Worm (Caenorhabditis elegans) whole organism, L4/young adult: ENCODE data around the gene clec-180.

ENCODE experiments used
- W03F9.2 ChIP-seq: fragments of 150-350 bp; optimal IDR thresholded peaks from 2 replicates; lab custom pipeline; 2014; ENCODE audit warnings: missing biosample characterization, missing genetic modification characterization
- dao-5 ChIP-seq: sonication (generic microtip); optimal IDR thresholded peaks from 2 replicates; lab custom pipeline; 2016; ENCODE audit warnings: missing genotype, missing genetic modification characterization, moderate library complexity, missing compliant biosample characterization
- him-1 ChIP-seq: sonication (generic microtip); optimal IDR thresholded peaks from 2 replicates; lab custom pipeline; 2016; ENCODE audit warnings: missing genotype, missing genetic modification reagents, missing genetic modification characterization, missing compliant biosample characterization

clec-180 gene

DNA sequence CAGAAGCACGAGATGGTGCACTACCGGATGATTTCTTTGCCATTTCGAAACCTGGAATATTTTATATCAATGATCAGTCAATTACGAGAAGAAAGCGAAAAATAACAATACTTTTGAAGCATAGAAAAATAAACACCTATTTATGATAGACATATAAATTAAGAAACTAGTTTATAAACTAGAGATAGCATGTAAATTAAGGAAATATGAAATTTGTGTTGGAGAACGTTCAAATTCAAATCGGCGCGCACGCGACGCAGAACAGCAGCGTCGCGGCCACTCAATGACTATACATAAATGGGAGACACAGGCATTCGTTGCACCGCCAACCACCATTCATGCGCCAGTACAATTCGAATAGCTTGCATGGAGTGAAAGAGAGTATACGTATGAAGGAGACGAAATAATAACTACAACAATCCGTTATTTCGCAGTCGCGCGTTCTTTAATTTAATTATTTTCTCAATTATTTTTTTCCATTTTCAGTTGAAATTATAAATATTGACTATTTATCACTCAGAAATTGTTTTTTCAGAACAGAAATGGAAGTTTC is 11.4 kb downstream of the clec-180 start, which contains the start of the genes cec-5 and nol-10:
cec-5 (minus strand) TSS at position 51 of the 553 bp plus-strand sequence.
nol-10 (plus strand) TSS at position 536 of the 553 bp plus-strand sequence.
- TF ChIP-seq dao-5 (no peak), W03F9.2 (tag; lab: Kevin White, UChicago) (peak; percentile 95)

DNA sequence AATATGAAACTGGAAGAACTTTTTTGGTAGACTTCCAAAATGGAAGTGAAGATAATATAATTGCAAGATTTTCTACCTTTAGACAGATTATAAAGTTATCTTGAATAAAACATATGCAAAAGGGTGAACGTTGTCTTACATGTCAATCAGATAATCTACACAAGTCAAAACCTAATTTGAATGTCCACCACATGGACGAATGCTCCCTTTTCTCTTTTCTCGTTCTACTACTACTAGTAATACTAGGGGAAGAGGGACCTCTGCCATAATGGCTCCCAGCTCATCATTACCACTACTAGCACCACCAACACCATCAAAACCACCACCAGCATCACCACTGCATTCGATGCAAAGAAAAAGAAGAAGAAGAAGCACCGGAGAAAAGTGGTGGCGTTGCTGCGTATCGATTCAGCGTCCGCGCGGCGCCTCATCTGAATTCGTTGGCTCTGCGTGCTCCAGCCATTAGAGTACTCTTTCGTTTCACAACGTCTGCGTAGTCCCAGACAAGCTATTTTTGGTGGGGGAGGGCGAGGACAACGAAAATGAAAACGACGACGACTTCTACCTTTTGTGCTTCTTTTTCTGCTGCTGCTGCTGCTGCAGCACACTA is 16.7 kb downstream of the clec-180 start:
- TF ChIP-seq W03F9.2 (tag; lab: Kevin White, UChicago) (no peak), him-1 (peak; percentile 14)

DNA sequence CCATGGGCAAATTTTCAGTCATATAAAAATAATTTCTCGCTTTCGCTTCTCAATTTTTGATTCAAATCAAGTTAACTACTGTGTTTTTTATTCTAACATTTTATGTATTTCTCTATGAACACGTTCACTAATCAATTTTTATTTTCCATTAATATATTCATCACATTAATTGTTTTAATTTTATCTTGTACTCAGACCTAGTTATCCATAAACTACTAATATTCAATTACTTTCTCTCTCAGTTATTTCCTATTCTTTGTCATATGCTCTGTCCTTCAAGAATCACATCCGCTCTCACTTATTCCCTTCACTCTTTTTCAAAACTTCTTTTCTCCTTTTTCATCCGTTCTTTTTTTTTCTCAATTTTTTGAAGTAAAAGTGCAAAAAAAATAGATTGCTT is 18.3 kb downstream of the clec-180 start:
- TF ChIP-seq W03F9.2 (tag; lab: Kevin White, UChicago) (no peak), dao-5 (no peak), him-1 (no peak)

DNA sequence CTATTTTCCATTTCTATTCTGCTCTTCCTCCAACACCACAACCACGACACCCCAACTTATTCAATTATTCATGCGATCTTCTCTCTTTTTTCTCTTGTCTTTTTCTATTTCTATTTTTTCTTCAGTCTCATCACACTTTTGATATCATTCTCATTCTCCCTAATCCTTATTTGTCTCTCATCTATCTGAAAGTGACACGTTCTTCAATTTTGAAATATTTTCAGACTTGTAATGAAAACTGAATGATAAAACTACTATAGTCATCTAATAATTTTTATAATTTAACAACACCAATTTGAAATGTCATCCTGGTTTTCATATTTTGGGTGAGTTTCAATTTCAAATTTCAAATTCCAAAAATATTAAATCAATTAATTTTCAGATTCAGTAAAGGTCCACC is 19.9 kb downstream of the clec-180 start, which contains the start of gene cla-1:
cla-1 (plus strand) TSS at position 301 of the 400 bp plus-strand sequence.
- TF ChIP-seq dao-5 (no peak), W03F9.2 (tag; lab: Kevin White, UChicago) (no peak), him-1 (no peak)

DNA sequence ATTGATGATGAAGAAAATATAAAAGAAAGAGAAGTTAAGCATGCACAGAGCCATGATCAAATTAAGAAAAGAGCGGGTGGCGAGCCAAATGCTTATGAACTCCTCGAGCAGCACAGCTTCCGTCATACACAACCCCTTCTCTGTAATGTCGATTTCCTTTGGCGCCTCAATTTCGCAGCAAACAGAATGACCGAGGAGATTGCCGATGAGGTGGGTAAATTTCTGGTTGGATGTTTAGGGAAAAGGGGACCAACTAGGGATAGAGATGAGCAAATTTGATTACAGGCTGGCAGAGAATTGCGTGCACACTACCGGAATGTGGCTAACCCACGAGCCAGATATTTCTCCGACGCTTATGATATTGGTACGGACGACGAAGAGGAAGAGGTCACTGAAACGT is 36.7 kb downstream of the clec-180 start:
- TF ChIP-seq him-1 (no peak), dao-5 (no peak), W03F9.2 (tag; lab: Kevin White, UChicago) (no peak)

DNA sequence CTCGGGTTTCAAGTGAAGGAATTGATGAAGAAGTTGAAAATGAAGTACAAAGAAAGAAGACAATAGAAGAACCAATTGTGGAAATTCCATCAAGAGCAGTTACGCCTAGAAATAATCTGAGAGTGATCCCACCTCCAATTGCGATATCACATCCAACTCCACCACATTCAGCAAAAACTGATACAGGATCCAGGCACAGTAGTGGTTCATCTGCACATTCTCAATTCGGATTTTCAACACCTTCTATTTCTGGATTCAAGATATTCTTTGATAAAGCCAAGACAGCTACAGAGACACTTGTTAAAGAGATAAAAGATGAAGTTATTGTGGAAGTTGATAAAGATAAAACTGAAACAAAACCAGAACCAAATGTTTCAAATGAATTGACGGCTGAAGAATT is 39.4 kb downstream of the clec-180 start:
- no peak for TF ChIP-seq him-1
- TF ChIP-seq W03F9.2 (tag; lab: Kevin White, UChicago), result no peak
- no peak for TF ChIP-seq dao-5

DNA sequence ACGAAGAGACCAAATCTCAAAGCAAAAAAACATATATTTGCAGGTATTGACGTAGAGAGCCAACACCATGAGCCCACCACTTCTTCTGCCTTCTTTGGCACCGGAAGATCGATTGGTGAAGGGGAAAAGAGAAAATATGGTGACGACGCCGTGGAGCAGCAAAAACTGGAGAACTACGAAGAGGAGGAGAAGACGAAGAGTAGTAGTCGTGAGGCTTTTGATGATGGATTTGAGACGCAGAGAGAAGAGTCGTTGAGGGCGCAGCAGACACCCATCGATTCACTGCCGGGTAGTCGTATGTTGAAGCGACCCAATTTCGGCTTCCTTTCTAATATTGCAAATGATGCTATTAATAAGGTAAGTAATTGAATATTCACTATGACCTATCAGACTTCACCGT is 42.7 kb downstream of the clec-180 start:
- TF ChIP-seq him-1 (peak; percentile 34), dao-5 (no peak), W03F9.2 (tag; lab: Kevin White, UChicago) (no peak)

DNA sequence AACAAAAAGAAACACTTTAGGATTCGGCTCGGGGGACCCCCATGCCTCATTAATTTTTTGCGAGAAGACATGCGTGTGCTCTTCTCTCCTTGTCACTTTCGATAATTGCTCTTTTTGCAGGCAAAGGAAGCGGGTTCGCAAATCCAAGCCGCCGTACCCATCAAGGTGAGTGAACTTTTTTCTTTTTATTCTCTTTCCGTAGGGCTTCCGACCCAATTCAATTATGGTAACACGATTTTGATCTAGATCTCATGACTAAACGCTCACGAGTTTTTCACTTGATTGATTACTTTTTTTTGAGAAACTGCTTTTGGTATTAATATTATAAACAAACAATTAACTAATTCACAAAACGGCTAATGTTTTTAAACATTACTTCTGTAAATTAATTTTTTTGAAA is 43.8 kb downstream of the clec-180 start:
- TF ChIP-seq him-1 (no peak), dao-5 (no peak), W03F9.2 (tag; lab: Kevin White, UChicago) (no peak)

DNA sequence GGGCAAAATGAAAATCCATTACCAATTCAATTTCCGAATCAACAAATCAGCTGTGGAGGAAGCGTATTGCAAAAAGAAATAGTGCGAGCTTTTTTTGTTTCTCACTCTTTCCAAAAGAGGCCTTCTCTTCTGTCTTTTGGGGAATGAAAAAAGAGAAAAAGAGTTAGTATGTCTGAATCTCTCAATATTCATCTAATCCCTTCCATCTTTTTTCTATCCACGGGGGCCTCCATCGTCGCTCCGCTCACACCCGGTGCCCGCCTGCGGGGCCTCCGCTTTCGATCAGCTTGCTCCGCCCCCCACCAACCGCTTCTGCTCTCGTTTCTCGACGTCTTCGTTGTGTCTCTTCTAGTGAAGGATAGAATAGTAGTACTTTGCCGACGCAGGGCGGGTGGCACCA is 50.6 kb downstream of the clec-180 start:
- no peak for TF ChIP-seq dao-5
- TF ChIP-seq him-1, result peak; percentile 65
- TF ChIP-seq W03F9.2 (tag; lab: Kevin White, UChicago), result no peak

DNA sequence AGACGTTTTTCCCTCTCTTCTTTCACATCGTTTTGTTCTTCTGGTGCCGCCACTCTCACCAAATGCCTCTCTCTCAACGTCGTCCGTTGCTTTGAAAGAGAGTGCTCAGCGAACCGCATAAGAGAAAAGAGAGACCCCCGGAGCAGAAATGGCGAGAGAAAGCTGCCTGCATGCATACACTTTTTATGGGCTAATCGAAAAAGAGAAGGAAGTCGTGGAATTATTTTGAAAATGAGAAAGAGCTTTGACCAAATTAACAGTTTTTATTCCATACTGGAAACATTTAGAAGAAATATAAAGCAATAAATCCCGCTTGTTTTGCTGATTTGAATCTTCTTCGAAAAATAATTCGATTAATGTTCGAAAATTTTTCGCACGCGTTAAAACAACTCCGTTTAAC is 51.8 kb downstream of the clec-180 start:
- TF ChIP-seq him-1 (no peak), W03F9.2 (tag; lab: Kevin White, UChicago) (no peak), dao-5 (no peak)

DNA sequence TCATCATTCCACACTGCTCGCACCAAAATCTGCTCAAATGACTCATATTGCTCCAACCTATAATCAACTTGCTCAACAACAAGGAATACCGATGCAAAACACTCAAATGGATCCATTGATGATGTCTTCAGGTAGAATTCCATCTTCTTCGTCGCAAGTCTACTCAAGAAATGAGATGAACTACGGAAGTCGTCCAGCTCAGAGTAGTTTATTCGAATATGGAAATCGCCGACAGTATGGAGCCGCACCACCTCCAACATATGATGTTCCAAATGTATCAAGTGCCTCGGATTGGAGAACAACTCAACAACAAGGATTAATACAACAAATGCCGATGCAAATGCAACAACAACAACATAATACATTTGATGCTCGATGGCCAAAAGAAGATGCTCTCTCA is 54.4 kb downstream of the clec-180 start:
- no peak for TF ChIP-seq dao-5
- no peak for TF ChIP-seq W03F9.2 (tag; lab: Kevin White, UChicago)
